Fruit fly (Drosophila melanogaster) whole organism, embryonic: Measurements from ENCODE around the gene Pa1.
A peak's percentile ranks its signal among the peaks of the same experiment; 100 is the strongest.

Experiments used
- Aef1 ChIP-seq: fragments of 200-800 bp; sonication (Bioruptor generic); IDR thresholded peaks from 3 replicates; pipeline ENCODE4 v1.3.6; 2022; ENCODE audit warnings: missing biosample characterization, missing genetic modification characterization
- Awh ChIP-seq: fragments of 200-800 bp; sonication (Bioruptor generic); IDR thresholded peaks from 2 replicates; pipeline ENCODE4, ENCODE4 v1.3.6; 2022; ENCODE audit warnings: missing biosample characterization, missing genetic modification characterization
- B-H2 ChIP-seq: fragments of 200-800 bp; sonication (Bioruptor generic); optimal IDR thresholded peaks from 2 replicates; lab custom pipeline; 2018; ENCODE audit warnings: missing biosample characterization, mild to moderate bottlenecking, missing genetic modification characterization
- Blimp-1 ChIP-seq: fragments of 200-800 bp; sonication (Bioruptor generic); optimal IDR thresholded peaks from 3 replicates; lab custom pipeline; 2018; ENCODE audit warnings: missing biosample characterization, missing genetic modification characterization, mild to moderate bottlenecking, moderate library complexity, missing genetic modification reagents
- CG10209 ChIP-seq: fragments of 200-800 bp; sonication (Bioruptor generic); optimal IDR thresholded peaks from 3 replicates; lab custom pipeline; 2017; ENCODE audit warnings: missing biosample characterization, mild to moderate bottlenecking, missing genetic modification characterization, missing genetic modification reagents
- CG10462 ChIP-seq: fragments of 200-800 bp; sonication (Bioruptor generic); optimal IDR thresholded peaks from 2 replicates; lab custom pipeline; 2016; ENCODE audit warnings: missing biosample characterization, missing genetic modification characterization
- CG11398 ChIP-seq: fragments of 200-800 bp; sonication (Bioruptor generic); optimal IDR thresholded peaks from 2 replicates; lab custom pipeline; 2016; ENCODE audit warnings: missing biosample characterization, missing genetic modification characterization
- CG11456 ChIP-seq: fragments of 200-800 bp; sonication (Bioruptor generic); IDR thresholded peaks from 3 replicates; pipeline ENCODE4 v1.3.6; 2022; ENCODE audit warnings: missing biosample characterization, missing genetic modification characterization
- CG11504 ChIP-seq: fragments of 200-800 bp; sonication (Bioruptor generic); optimal IDR thresholded peaks from 3 replicates; lab custom pipeline; 2019; ENCODE audit warnings: missing biosample characterization, mild to moderate bottlenecking, missing genetic modification characterization, moderate library complexity
- CG12071 ChIP-seq: fragments of 200-800 bp; sonication (Bioruptor generic); optimal IDR thresholded peaks from 3 replicates; lab custom pipeline; 2018; ENCODE audit warnings: missing biosample characterization, mild to moderate bottlenecking, missing genetic modification characterization
- CG12219 ChIP-seq: fragments of 200-800 bp; sonication (Bioruptor generic); optimal IDR thresholded peaks from 3 replicates; lab custom pipeline; 2018; ENCODE audit warnings: missing biosample characterization, mild to moderate bottlenecking, missing genetic modification characterization
- CG14667 ChIP-seq: fragments of 200-800 bp; sonication (Bioruptor generic); IDR thresholded peaks from 2 replicates; pipeline ENCODE4 v1.3.6; 2022; ENCODE audit warnings: missing biosample characterization, missing genetic modification characterization
- CG15696 ChIP-seq: fragments of 200-800 bp; sonication (Bioruptor generic); optimal IDR thresholded peaks from 2 replicates; lab custom pipeline; 2019; ENCODE audit warnings: missing biosample characterization, mild to moderate bottlenecking, missing genetic modification characterization, moderate library complexity
- CG17612 ChIP-seq: fragments of 200-800 bp; sonication (Bioruptor generic); IDR thresholded peaks from 2 replicates; pipeline ENCODE4 v1.3.6; 2022; ENCODE audit warnings: missing biosample characterization, missing genetic modification characterization
- CG18262 ChIP-seq: fragments of 200-800 bp; optimal IDR thresholded peaks from 3 replicates; lab custom pipeline; 2019; ENCODE audit warnings: missing biosample characterization, mild to moderate bottlenecking, missing genetic modification characterization, moderate library complexity
- CG2678 ChIP-seq: fragments of 200-800 bp; sonication (Bioruptor generic); optimal IDR thresholded peaks from 3 replicates; lab custom pipeline; 2019; ENCODE audit warnings: missing biosample characterization, mild to moderate bottlenecking, missing genetic modification characterization, moderate library complexity
- CG31388 ChIP-seq: fragments of 200-800 bp; sonication (Bioruptor generic); optimal IDR thresholded peaks from 2 replicates; lab custom pipeline; 2016; ENCODE audit warnings: missing biosample characterization, missing genetic modification characterization
- CG4360 ChIP-seq: fragments of 200-800 bp; sonication (Bioruptor generic); IDR thresholded peaks from 2 replicates; pipeline ENCODE4 v1.3.6; 2022; ENCODE audit warnings: missing biosample characterization, missing genetic modification characterization
- CG4854 ChIP-seq: fragments of 200-800 bp; sonication (Bioruptor generic); optimal IDR thresholded peaks from 2 replicates; lab custom pipeline; 2016; ENCODE audit warnings: missing biosample characterization, missing genetic modification characterization, inconsistent platforms
- CG7271 ChIP-seq: fragments of 200-800 bp; sonication (Bioruptor generic); optimal IDR thresholded peaks from 2 replicates; lab custom pipeline; 2018; ENCODE audit warnings: missing biosample characterization, mild to moderate bottlenecking, missing genetic modification characterization, moderate library complexity
- CG7786 ChIP-seq: fragments of 200-800 bp; sonication (Bioruptor generic); optimal IDR thresholded peaks from 2 replicates; lab custom pipeline; 2016; ENCODE audit warnings: missing biosample characterization, missing genetic modification characterization
- Chrac-16 ChIP-seq: fragments of 200-800 bp; sonication (Bioruptor generic); optimal IDR thresholded peaks from 3 replicates; lab custom pipeline; 2016; ENCODE audit warnings: missing biosample characterization, missing genetic modification characterization
- CoRest ChIP-seq: fragments of 200-800 bp; sonication (Bioruptor generic); optimal IDR thresholded peaks from 3 replicates; lab custom pipeline; 2018; ENCODE audit warnings: missing biosample characterization, mild to moderate bottlenecking, missing genetic modification characterization, moderate library complexity
- D19B ChIP-seq: fragments of 200-800 bp; sonication (Bioruptor generic); optimal IDR thresholded peaks from 2 replicates; lab custom pipeline; 2017; ENCODE audit warnings: missing biosample characterization, mild to moderate bottlenecking, missing genetic modification characterization
- Ets97D ChIP-seq: fragments of 200-800 bp; sonication (Bioruptor generic); optimal IDR thresholded peaks from 3 replicates; lab custom pipeline; 2016; ENCODE audit warnings: missing biosample characterization, missing genetic modification characterization
- HLH4C ChIP-seq: fragments of 200-800 bp; sonication (Bioruptor generic); IDR thresholded peaks from 3 replicates; pipeline ENCODE4 v1.3.6; 2022; ENCODE audit warnings: missing biosample characterization, missing genetic modification characterization; ENCODE audit not compliant: partially characterized antibody
- Lpt ChIP-seq: fragments of >200 bp; optimal IDR thresholded peaks from 2 replicates; lab custom pipeline; 2018; ENCODE audit warnings: missing biosample characterization, missing genetic modification characterization
- Meics ChIP-seq: fragments of 200-800 bp; sonication (Bioruptor generic); optimal IDR thresholded peaks from 2 replicates; lab custom pipeline; 2017; ENCODE audit warnings: missing biosample characterization, mild to moderate bottlenecking, missing genetic modification characterization
- Mrtf ChIP-seq: fragments of 200-800 bp; sonication (Bioruptor generic); IDR thresholded peaks from 3 replicates; pipeline ENCODE4 v1.3.6; 2022; ENCODE audit warnings: missing biosample characterization, missing genetic modification characterization
- Pdp1 ChIP-seq, 2 experiments: fragments of 200-800 bp; sonication (Bioruptor generic); optimal IDR thresholded peaks; 3 replicates each; lab custom pipeline; 2016; ENCODE audit warnings: missing biosample characterization in 2 of 2, missing genetic modification characterization in 2 of 2, mild to moderate bottlenecking in 1 of 2, moderate library complexity in 1 of 2
- Sox102F ChIP-seq: fragments of 200-800 bp; sonication (Bioruptor generic); optimal IDR thresholded peaks from 2 replicates; lab custom pipeline; 2018; ENCODE audit warnings: missing biosample characterization, mild to moderate bottlenecking, missing genetic modification characterization, moderate library complexity
- Xrp1 ChIP-seq: fragments of 200-800 bp; sonication (Bioruptor generic); IDR thresholded peaks from 2 replicates; pipeline ENCODE4 v1.3.6; 2022; ENCODE audit warnings: missing biosample characterization, missing genetic modification characterization
- amos ChIP-seq: fragments of 200-800 bp; sonication (Bioruptor generic); IDR thresholded peaks from 2 replicates; pipeline ENCODE4 v1.3.6; 2022; ENCODE audit warnings: missing biosample characterization, missing genetic modification characterization; ENCODE audit not compliant: partially characterized antibody
- ash1 ChIP-seq: fragments of 200-800 bp; sonication (Bioruptor generic); optimal IDR thresholded peaks from 2 replicates; lab custom pipeline; 2018; ENCODE audit warnings: missing biosample characterization, mild to moderate bottlenecking, missing genetic modification characterization
- az2 ChIP-seq: fragments of 200-800 bp; sonication (Bioruptor generic); optimal IDR thresholded peaks from 3 replicates; lab custom pipeline; 2016; ENCODE audit warnings: missing biosample characterization, missing genetic modification characterization
- cad ChIP-seq: fragments of >200 bp; optimal IDR thresholded peaks from 2 replicates; lab custom pipeline; 2017; ENCODE audit warnings: missing biosample characterization, missing genetic modification characterization
- cg ChIP-seq: fragments of 200-800 bp; sonication (Bioruptor generic); optimal IDR thresholded peaks from 3 replicates; lab custom pipeline; 2019; ENCODE audit warnings: missing biosample characterization, mild to moderate bottlenecking, missing genetic modification characterization, moderate library complexity
- cwo ChIP-seq: fragments of 200-800 bp; sonication (Bioruptor generic); optimal IDR thresholded peaks from 3 replicates; lab custom pipeline; 2017; ENCODE audit warnings: missing biosample characterization, missing genetic modification characterization, mild to moderate bottlenecking, moderate library complexity, missing genetic modification reagents
- dysf ChIP-seq: fragments of 200-800 bp; sonication (Bioruptor generic); IDR thresholded peaks from 3 replicates; pipeline ENCODE4 v1.3.6; 2022; ENCODE audit warnings: missing biosample characterization, missing genetic modification characterization
- gce ChIP-seq: fragments of 200-800 bp; sonication (Bioruptor generic); IDR thresholded peaks from 3 replicates; pipeline ENCODE4 v1.3.6; 2022; ENCODE audit warnings: missing biosample characterization, missing genetic modification characterization
- gsb ChIP-seq: fragments of 200-800 bp; sonication (Bioruptor generic); IDR thresholded peaks from 2 replicates; pipeline ENCODE4 v1.3.6; 2022; ENCODE audit warnings: missing biosample characterization, missing genetic modification characterization
- kay ChIP-seq: fragments of 200-800 bp; sonication (Bioruptor generic); optimal IDR thresholded peaks from 2 replicates; lab custom pipeline; 2016; ENCODE audit warnings: missing biosample characterization, missing genetic modification characterization
- nom ChIP-seq: fragments of 200-800 bp; sonication (Bioruptor generic); optimal IDR thresholded peaks from 2 replicates; lab custom pipeline; 2017; ENCODE audit warnings: missing biosample characterization, missing genetic modification characterization, mild to moderate bottlenecking, moderate library complexity, missing genetic modification reagents
- p53 ChIP-seq: fragments of 200-800 bp; sonication (Bioruptor generic); optimal IDR thresholded peaks from 2 replicates; lab custom pipeline; 2016; ENCODE audit warnings: missing biosample characterization, missing genetic modification characterization
- ranshi ChIP-seq: fragments of 200-800 bp; sonication (Bioruptor generic); IDR thresholded peaks from 2 replicates; pipeline ENCODE4 v1.3.6; 2022; ENCODE audit warnings: missing biosample characterization, missing genetic modification characterization
- sens ChIP-seq: fragments of 200-800 bp; sonication (Bioruptor generic); peaks from one replicate; lab custom pipeline; 2016; ENCODE audit warnings: missing biosample characterization, missing genetic modification characterization
- slp2 ChIP-seq: fragments of 200-800 bp; sonication (Bioruptor generic); optimal IDR thresholded peaks from 2 replicates; lab custom pipeline; 2016; ENCODE audit warnings: missing biosample characterization, missing genetic modification characterization
- stwl ChIP-seq: fragments of 200-800 bp; sonication (Bioruptor generic); optimal IDR thresholded peaks from 3 replicates; lab custom pipeline; 2018; ENCODE audit warnings: missing biosample characterization, mild to moderate bottlenecking, missing genetic modification characterization, moderate library complexity
- tna ChIP-seq: fragments of 200-800 bp; sonication (Bioruptor generic); IDR thresholded peaks from 2 replicates; pipeline ENCODE4 v1.3.6; 2022; ENCODE audit warnings: missing biosample characterization, missing genetic modification characterization; ENCODE audit not compliant: partially characterized antibody
- unc-4 ChIP-seq: fragments of 200-800 bp; sonication (Bioruptor generic); IDR thresholded peaks from 2 replicates; pipeline ENCODE4 v1.3.6; 2022; ENCODE audit warnings: missing biosample characterization, missing genetic modification characterization; ENCODE audit not compliant: partially characterized antibody
- vvl ChIP-seq: fragments of 200-800 bp; sonication (Bioruptor generic); IDR thresholded peaks from 2 replicates; pipeline ENCODE4 v1.3.6; 2022; ENCODE audit warnings: missing biosample characterization, missing genetic modification characterization
- zfh2 ChIP-seq: fragments of 200-800 bp; sonication (Bioruptor generic); optimal IDR thresholded peaks from 2 replicates; lab custom pipeline; 2016; ENCODE audit warnings: missing biosample characterization, missing genetic modification characterization

The Pa1 gene

dm6 chrX:11370792-11371191 lies 11.8 kb downstream of the Pa1 start (continued):
- TF ChIP-seq CG4360 (GFP tag; lab: Robert Waterston, UW) (no peak), kay (GFP tag; lab: Kevin White, UChicago) (no peak), Chrac-16 (GFP tag; lab: Kevin White, UChicago) (no peak), Aef1 (GFP tag; lab: Robert Waterston, UW) (no peak), az2 (GFP tag; lab: Kevin White, UChicago) (no peak), CG4854 (GFP tag; lab: Kevin White, UChicago) (no peak), ash1 (GFP tag; lab: Kevin White, UChicago) (no peak), CG12071 (no peak), gsb (GFP tag; lab: Robert Waterston, UW) (no peak), CG10209 (GFP tag; lab: Kevin White, UChicago) (no peak), CG2678 (tag; lab: Kevin White, UChicago) (no peak), CG12219 (no peak), Meics (GFP tag; lab: Kevin White, UChicago) (peak; percentile 3), B-H2 (GFP tag; lab: Kevin White, UChicago) (no peak), CG17612 (GFP tag; lab: Robert Waterston, UW) (no peak), Xrp1 (GFP tag; lab: Robert Waterston, UW) (peak; percentile 52), CG11456 (GFP tag; lab: Robert Waterston, UW) (0 out of 3 replicates have a peak, but pooled peaks have one; percentile 47), CG31388 (no peak), CG10462 (GFP tag; lab: Kevin White, UChicago) (no peak), CG11504 (tag; lab: Kevin White, UChicago) (no peak), vvl (GFP tag; lab: Robert Waterston, UW) (peak; percentile 25; the same call in 1 of the 2 replicates), Pdp1 (GFP tag; optimal IDR thresholded peaks at IDR 0.05; lab: Kevin White, UChicago) (no peak), CG14667 (GFP tag; lab: Robert Waterston, UW) (0 out of 2 replicates have a peak, but pooled peaks have one; percentile 29), nom (GFP tag; lab: Kevin White, UChicago) (no peak), dysf (peak; percentile 69), p53 (no peak), Sox102F (GFP tag; lab: Kevin White, UChicago) (no peak), amos (GFP tag; lab: Robert Waterston, UW) (no peak), CG15696 (tag; lab: Kevin White, UChicago) (no peak), zfh2 (GFP tag; lab: Kevin White, UChicago) (no peak), unc-4 (GFP tag; lab: Robert Waterston, UW) (no peak), stwl (tag; lab: Kevin White, UChicago) (no peak), Lpt (GFP tag; lab: Kevin White, UChicago) (no peak), slp2 (GFP tag; lab: Kevin White, UChicago) (no peak), Ets97D (GFP tag; lab: Kevin White, UChicago) (no peak), CG11398 (GFP tag; lab: Kevin White, UChicago) (no peak), cg (no peak), ranshi (0 out of 2 replicates have a peak, but pooled peaks have one; percentile 41), CG7271 (tag; lab: Kevin White, UChicago) (no peak), Mrtf (no peak), CoRest (tag; lab: Kevin White, UChicago) (no peak), Blimp-1 (no peak), sens (GFP tag; lab: Kevin White, UChicago) (peak; percentile 79), gce (no peak), cad (GFP tag; lab: Kevin White, UChicago) (no peak), Awh (GFP tag; lab: Robert Waterston, UW) (no peak), HLH4C (GFP tag; lab: Robert Waterston, UW) (no peak), CG18262 (tag; lab: Kevin White, UChicago) (peak; percentile 28), cwo (GFP tag; lab: Kevin White, UChicago) (no peak), tna (GFP tag; lab: Robert Waterston, UW) (no peak), CG7786 (GFP tag; lab: Kevin White, UChicago) (no peak), D19B (GFP tag; lab: Kevin White, UChicago) (no peak)
